Worm (Caenorhabditis elegans) whole organism, L3 larva: ENCODE results near the gene gst-17.

Experiments
- R02D3.7 ChIP-seq: fragments of 150-350 bp; optimal IDR thresholded peaks from 2 replicates; lab custom pipeline; 2014; ENCODE audit warnings: missing biosample characterization, missing genetic modification characterization
- ZK546.5 ChIP-seq: sonication (generic microtip); optimal IDR thresholded peaks from 2 replicates; lab custom pipeline; 2017; ENCODE audit warnings: missing biosample characterization, missing genetic modification characterization
- aly-2 ChIP-seq: fragments of 150-350 bp; optimal IDR thresholded peaks from 2 replicates; lab custom pipeline; 2014; ENCODE audit warnings: missing biosample characterization, missing genetic modification characterization
- ama-1 ChIP-seq: fragments of 150-350 bp; optimal IDR thresholded peaks from 2 replicates; lab custom pipeline; 2018
- ceh-16 ChIP-seq: sonication (generic microtip); optimal IDR thresholded peaks from 2 replicates; lab custom pipeline; 2017; ENCODE audit warnings: missing biosample characterization, missing genetic modification characterization
- ceh-28 ChIP-seq: fragments of 150-350 bp; optimal IDR thresholded peaks from 2 replicates; lab custom pipeline; 2014; ENCODE audit warnings: missing biosample characterization, missing genetic modification reagents, missing genetic modification characterization
- ceh-82 ChIP-seq: fragments of 150-350 bp; optimal IDR thresholded peaks from 2 replicates; lab custom pipeline; 2014; ENCODE audit warnings: missing biosample characterization, missing genetic modification characterization
- ceh-9 ChIP-seq: sonication (generic microtip); optimal IDR thresholded peaks from 2 replicates; lab custom pipeline; 2018; ENCODE audit warnings: missing biosample characterization, missing genetic modification characterization
- daf-12 ChIP-seq: fragments of 150-350 bp; optimal IDR thresholded peaks from 2 replicates; lab custom pipeline; 2014; ENCODE audit warnings: missing biosample characterization, missing genetic modification reagents, missing genetic modification characterization
- egl-27 ChIP-seq: sonication (generic microtip); optimal IDR thresholded peaks from 4 replicates; lab custom pipeline; 2017; ENCODE audit warnings: missing biosample characterization, missing genetic modification reagents, missing genetic modification characterization
- egl-5 ChIP-seq: fragments of 150-350 bp; optimal IDR thresholded peaks from 2 replicates; lab custom pipeline; 2017; ENCODE audit warnings: missing biosample characterization, missing genetic modification reagents, missing genetic modification characterization, inconsistent platforms
- elt-1 ChIP-seq: fragments of 150-350 bp; optimal IDR thresholded peaks from 2 replicates; lab custom pipeline; 2014; ENCODE audit warnings: missing biosample characterization, missing genetic modification characterization
- elt-2 ChIP-seq: sonication (generic microtip); optimal IDR thresholded peaks from 2 replicates; lab custom pipeline; 2016; ENCODE audit warnings: missing genetic modification reagents, mild to moderate bottlenecking, missing genetic modification characterization, missing compliant biosample characterization
- elt-3 ChIP-seq, 3 experiments: fragments of 150-350 bp in 1 of 3; sonication (generic microtip) in 2 of 3; optimal IDR thresholded peaks; 2 replicates in 2 of 3; 4 replicates in 1 of 3; lab custom pipeline; 2014 to 2017; ENCODE audit warnings: missing biosample characterization in 3 of 3, missing genetic modification characterization in 3 of 3
- eor-1 ChIP-seq, 2 experiments: fragments of 150-350 bp; optimal IDR thresholded peaks; 2 replicates each; lab custom pipeline; 2014 to 2018; ENCODE audit warnings: missing biosample characterization in 2 of 2, missing genetic modification characterization in 2 of 2
- fkh-10 ChIP-seq: sonication (generic microtip); optimal IDR thresholded peaks from 2 replicates; lab custom pipeline; 2017; ENCODE audit warnings: missing biosample characterization, missing genetic modification reagents, missing genetic modification characterization
- fkh-2 ChIP-seq: fragments of 150-350 bp; optimal IDR thresholded peaks from 2 replicates; lab custom pipeline; 2014; ENCODE audit warnings: missing biosample characterization, missing genetic modification reagents, missing genetic modification characterization
- fos-1 ChIP-seq: fragments of 150-350 bp; optimal IDR thresholded peaks from 2 replicates; lab custom pipeline; 2014; ENCODE audit warnings: missing biosample characterization, missing genetic modification characterization
- hmg-11 ChIP-seq: sonication (generic microtip); optimal IDR thresholded peaks from 2 replicates; lab custom pipeline; 2016; ENCODE audit warnings: missing genetic modification characterization, missing compliant biosample characterization
- jun-1 ChIP-seq: fragments of 150-350 bp; optimal IDR thresholded peaks from 2 replicates; lab custom pipeline; 2014; ENCODE audit warnings: missing biosample characterization, missing genetic modification reagents, missing genetic modification characterization
- lin-15B ChIP-seq: fragments of 150-350 bp; optimal IDR thresholded peaks from 2 replicates; lab custom pipeline; 2014; ENCODE audit warnings: missing biosample characterization, missing genetic modification characterization
- lin-39 ChIP-seq: fragments of 150-350 bp; optimal IDR thresholded peaks from 2 replicates; lab custom pipeline; 2018; ENCODE audit warnings: missing biosample characterization, missing genetic modification reagents, missing genetic modification characterization
- lsy-12 ChIP-seq: sonication (generic microtip); optimal IDR thresholded peaks from 2 replicates; lab custom pipeline; 2016; ENCODE audit warnings: mild to moderate bottlenecking, missing genetic modification characterization, missing compliant biosample characterization
- mdl-1 ChIP-seq: fragments of 150-350 bp; optimal IDR thresholded peaks from 2 replicates; lab custom pipeline; 2014; ENCODE audit warnings: missing biosample characterization, missing genetic modification characterization
- mml-1 ChIP-seq: fragments of 150-350 bp; sonication (generic microtip); optimal IDR thresholded peaks from 3 replicates; lab custom pipeline; 2014; ENCODE audit warnings: missing biosample characterization, missing genetic modification characterization
- nfya-1 ChIP-seq: sonication (generic microtip); optimal IDR thresholded peaks from 2 replicates; lab custom pipeline; 2017; ENCODE audit warnings: missing genetic modification characterization, mild to moderate bottlenecking, missing compliant biosample characterization, antibody characterized with exemption, moderate library complexity; ENCODE audit not compliant: insufficient read depth
- nhr-11 ChIP-seq: fragments of 150-350 bp; optimal IDR thresholded peaks from 2 replicates; lab custom pipeline; 2014; ENCODE audit warnings: missing biosample characterization, missing genetic modification characterization
- nhr-12 ChIP-seq: fragments of 150-350 bp; optimal IDR thresholded peaks from 2 replicates; lab custom pipeline; 2014; ENCODE audit warnings: missing biosample characterization, missing genetic modification characterization
- nhr-23 ChIP-seq: fragments of 150-350 bp; optimal IDR thresholded peaks from 2 replicates; lab custom pipeline; 2014; ENCODE audit warnings: missing biosample characterization, missing genetic modification reagents, missing genetic modification characterization
- nhr-237 ChIP-seq: fragments of 150-350 bp; optimal IDR thresholded peaks from 2 replicates; lab custom pipeline; 2014; ENCODE audit warnings: missing biosample characterization, missing genetic modification characterization
- nhr-25 ChIP-seq: sonication (generic microtip); optimal IDR thresholded peaks from 2 replicates; lab custom pipeline; 2017; ENCODE audit warnings: missing biosample characterization, missing genetic modification characterization
- nhr-28 ChIP-seq: fragments of 150-350 bp; optimal IDR thresholded peaks from 2 replicates; lab custom pipeline; 2014; ENCODE audit warnings: missing biosample characterization, missing genetic modification characterization
- nhr-43 ChIP-seq: sonication (generic microtip); optimal IDR thresholded peaks from 2 replicates; lab custom pipeline; 2016; ENCODE audit warnings: mild to moderate bottlenecking, missing genetic modification characterization, missing compliant biosample characterization; ENCODE audit not compliant: poor library complexity, severe bottlenecking
- nhr-67 ChIP-seq: fragments of 150-350 bp; optimal IDR thresholded peaks from 2 replicates; lab custom pipeline; 2014; ENCODE audit warnings: missing biosample characterization, missing genetic modification characterization
- nhr-76 ChIP-seq: fragments of 150-350 bp; sonication (generic microtip); optimal IDR thresholded peaks from 5 replicates; lab custom pipeline; 2014; ENCODE audit warnings: missing biosample characterization, missing genetic modification characterization
- nhr-77 ChIP-seq: fragments of 150-350 bp; optimal IDR thresholded peaks from 2 replicates; lab custom pipeline; 2014; ENCODE audit warnings: missing biosample characterization, missing genetic modification characterization
- pha-4 ChIP-seq: fragments of 150-350 bp; optimal IDR thresholded peaks from 2 replicates; lab custom pipeline; 2014; ENCODE audit warnings: missing biosample characterization, missing genetic modification reagents, missing genetic modification characterization
- pqm-1 ChIP-seq: fragments of 150-350 bp; optimal IDR thresholded peaks from 2 replicates; lab custom pipeline; 2017; ENCODE audit warnings: missing biosample characterization, missing genetic modification characterization, inconsistent platforms
- sea-2 ChIP-seq: fragments of 150-350 bp; sonication (generic microtip); optimal IDR thresholded peaks from 4 replicates; lab custom pipeline; 2014; ENCODE audit warnings: missing biosample characterization, missing genetic modification reagents, missing genetic modification characterization
- skn-1 ChIP-seq: fragments of 150-350 bp; optimal IDR thresholded peaks from 2 replicates; lab custom pipeline; 2014; ENCODE audit warnings: missing biosample characterization, missing genetic modification characterization
- snpc-4 ChIP-seq: fragments of 150-350 bp; optimal IDR thresholded peaks from 2 replicates; lab custom pipeline; 2014; ENCODE audit warnings: missing biosample characterization, missing genetic modification characterization
- tbx-2 ChIP-seq: sonication (generic microtip); optimal IDR thresholded peaks from 2 replicates; lab custom pipeline; 2016; ENCODE audit warnings: mild to moderate bottlenecking, missing genetic modification characterization, missing compliant biosample characterization
- unc-39 ChIP-seq: sonication (generic microtip); optimal IDR thresholded peaks from 4 replicates; lab custom pipeline; 2017; ENCODE audit warnings: missing biosample characterization, missing genetic modification characterization
- unc-62 ChIP-seq: fragments of 150-350 bp; sonication (generic microtip); optimal IDR thresholded peaks from 4 replicates; lab custom pipeline; 2014; ENCODE audit warnings: missing biosample characterization, missing genetic modification reagents, missing genetic modification characterization
- zag-1 ChIP-seq: fragments of 150-350 bp; optimal IDR thresholded peaks from 2 replicates; lab custom pipeline; 2014; ENCODE audit warnings: missing biosample characterization, missing genetic modification characterization
- ztf-11 ChIP-seq: fragments of 150-350 bp; optimal IDR thresholded peaks from 2 replicates; lab custom pipeline; 2014; ENCODE audit warnings: missing biosample characterization, missing genetic modification characterization
- ztf-4 ChIP-seq: fragments of 150-350 bp; optimal IDR thresholded peaks from 2 replicates; lab custom pipeline; 2014; ENCODE audit warnings: missing biosample characterization, missing genetic modification characterization

gst-17 gene

DNA sequence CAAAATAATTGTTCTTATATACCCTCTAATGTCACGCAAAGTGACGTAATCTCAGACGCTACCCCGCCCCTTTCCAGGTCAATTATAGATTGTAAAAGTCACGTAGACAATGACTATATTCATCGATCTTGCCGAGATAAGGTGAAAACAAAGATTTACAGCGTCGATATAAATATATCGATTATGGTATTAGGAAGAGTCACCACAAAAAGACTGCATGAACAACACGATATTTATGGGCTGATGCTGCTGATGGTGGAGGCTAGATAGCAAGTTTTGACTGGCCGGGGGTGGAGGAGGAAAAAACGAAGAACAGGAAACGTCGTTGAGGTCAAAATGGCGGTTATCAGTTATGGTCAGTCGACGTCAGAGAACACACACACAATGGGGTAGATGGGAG is 8.0 kb upstream of the gst-17 start:
- TF ChIP-seq mdl-1 (tag; lab: Kevin White, UChicago) = no peak
- TF ChIP-seq nhr-23 (tag; lab: Kevin White, UChicago) = peak; percentile 89
- peak; percentile 79 for TF ChIP-seq ceh-28 (tag; lab: Kevin White, UChicago)
- TF ChIP-seq snpc-4 = no peak
- TF ChIP-seq fkh-10 (GFP tag; lab: Kevin White, UChicago) = no peak
- no peak for TF ChIP-seq sea-2 (GFP tag; lab: Kevin White, UChicago)
- no peak for TF ChIP-seq mml-1 (tag; lab: Kevin White, UChicago)
- no peak for TF ChIP-seq daf-12
- no peak for TF ChIP-seq nhr-11 (tag; lab: Kevin White, UChicago)
- no peak for TF ChIP-seq fos-1
- TF ChIP-seq nfya-1 (tag; lab: Kevin White, UChicago) = peak; percentile 17
- TF ChIP-seq lin-15B = no peak
- no peak for TF ChIP-seq unc-39 (tag; lab: Kevin White, UChicago)
- no peak for TF ChIP-seq ama-1 (lab: Kevin White, UChicago)
- TF ChIP-seq nhr-25 (tag; lab: Kevin White, UChicago) = peak; percentile 87
- no peak for TF ChIP-seq pha-4 (tag; lab: Kevin White, UChicago)
- peak; percentile 17 for TF ChIP-seq skn-1 (tag; lab: Kevin White, UChicago)
- no peak for TF ChIP-seq ztf-4 (tag; lab: Kevin White, UChicago)
- TF ChIP-seq nhr-76 (tag; lab: Kevin White, UChicago) = no peak
- TF ChIP-seq lsy-12 = no peak
- no peak for TF ChIP-seq lin-39 (tag; lab: Kevin White, UChicago)
- peak; percentile 97 for TF ChIP-seq elt-1 (tag; lab: Kevin White, UChicago)
- peak in 1 of 3 experiments; percentile 5 for TF ChIP-seq elt-3 (tag; optimal IDR thresholded peaks at IDR 0.05; lab: Kevin White, UChicago)
- no peak for TF ChIP-seq nhr-28
- TF ChIP-seq pqm-1 = peak; percentile 76
- no peak for TF ChIP-seq fkh-2 (tag; lab: Kevin White, UChicago)
- TF ChIP-seq nhr-77 (tag; lab: Kevin White, UChicago) = no peak
- no peak for TF ChIP-seq aly-2 (tag; lab: Kevin White, UChicago)
- TF ChIP-seq nhr-67 (tag; lab: Kevin White, UChicago) = no peak
- TF ChIP-seq hmg-11 = no peak
- TF ChIP-seq eor-1 (tag; optimal IDR thresholded peaks at IDR 0.05; lab: Kevin White, UChicago) = no peak
- TF ChIP-seq ZK546.5 = no peak
- no peak for TF ChIP-seq ztf-11
- no peak for TF ChIP-seq zag-1
- TF ChIP-seq jun-1 (tag; lab: Kevin White, UChicago) = no peak
- TF ChIP-seq egl-27 = no peak
- peak; percentile 54 for TF ChIP-seq nhr-43 (tag; lab: Kevin White, UChicago)
- TF ChIP-seq tbx-2 = no peak
- TF ChIP-seq ceh-16 (tag; lab: Kevin White, UChicago) = no peak
- no peak for TF ChIP-seq egl-5 (tag; lab: Kevin White, UChicago)
- TF ChIP-seq ceh-9 (tag; lab: Kevin White, UChicago) = no peak
- TF ChIP-seq unc-62 (GFP tag; lab: Kevin White, UChicago) = no peak
- no peak for TF ChIP-seq nhr-12 (tag; lab: Kevin White, UChicago)
- peak; percentile 75 for TF ChIP-seq elt-2 (tag; lab: Kevin White, UChicago)
- no peak for TF ChIP-seq nhr-237 (tag; lab: Kevin White, UChicago)
- no peak for TF ChIP-seq ceh-82 (tag; lab: Kevin White, UChicago)
- no peak for TF ChIP-seq R02D3.7 (tag; lab: Kevin White, UChicago)
